Worm (Caenorhabditis elegans) whole organism, L4/young adult: Measurements from ENCODE around the gene F29F11.20.

Source experiments
- W03F9.2 ChIP-seq: fragments of 150-350 bp; optimal IDR thresholded peaks from 2 replicates; lab custom pipeline; 2014; ENCODE audit warnings: missing biosample characterization, missing genetic modification characterization
- dao-5 ChIP-seq: sonication (generic microtip); optimal IDR thresholded peaks from 2 replicates; lab custom pipeline; 2016; ENCODE audit warnings: missing genotype, missing genetic modification characterization, moderate library complexity, missing compliant biosample characterization
- him-1 ChIP-seq: sonication (generic microtip); optimal IDR thresholded peaks from 2 replicates; lab custom pipeline; 2016; ENCODE audit warnings: missing genotype, missing genetic modification reagents, missing genetic modification characterization, missing compliant biosample characterization

ce11 chrV:10654165-10654564 is 33.5 kb upstream of the F29F11.20 start, which contains the start of gene ugt-35:
- no peak for TF ChIP-seq him-1
- no peak for TF ChIP-seq W03F9.2
- no peak for TF ChIP-seq dao-5 (tag; lab: Kevin White, UChicago)
